Worm (Caenorhabditis elegans): ENCODE measurements around the gene ads-1.

DNA sequence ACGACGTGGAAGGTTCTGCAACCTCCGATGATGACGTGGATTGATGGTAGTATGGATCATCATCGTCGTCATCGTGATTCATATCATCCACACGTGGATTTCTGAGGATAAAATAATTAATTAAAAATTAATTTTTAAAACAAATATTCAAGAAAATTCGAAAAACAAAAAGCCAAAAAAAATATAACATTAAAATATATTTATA lies 44.7 kb upstream of the ads-1 start, which contains the start of gene Y50D7A.8:
- TF ChIP-seq pha-4 (tag; optimal IDR thresholded peaks at IDR 0.05) (no peak), nfyb-1 (GFP tag; IDR thresholded peaks at IDR 0.05) (no peak), unc-130 (GFP tag; optimal IDR thresholded peaks at IDR 0.05) (no peak), K12H6.12 (tag; optimal IDR thresholded peaks at IDR 0.05) (no peak), ama-1 (optimal IDR thresholded peaks at IDR 0.05) (no peak), ama-1 (GFP tag; optimal IDR thresholded peaks at IDR 0.05) (no peak), lin-40 (tag; optimal IDR thresholded peaks at IDR 0.05) (no peak), T07F8.4 (tag; optimal IDR thresholded peaks at IDR 0.05) (no peak), nfya-1 (tag; optimal IDR thresholded peaks at IDR 0.05; ENCODE audit: borderline replicate concordance, insufficient read depth) (no peak), Y53F4B.3 (GFP tag; IDR thresholded peaks at IDR 0.05) (no peak), ceh-27 (GFP tag; optimal IDR thresholded peaks at IDR 0.05) (no peak)
